Fruit fly (Drosophila melanogaster) whole organism, pupa: ENCODE data around the gene Cpr76Bb.

Experiments used
- CG13204 ChIP-seq: fragments of 200-800 bp; sonication (Bioruptor generic); optimal IDR thresholded peaks from 2 replicates; lab custom pipeline; 2018; ENCODE audit warnings: missing biosample characterization, mild to moderate bottlenecking, missing genetic modification characterization, moderate library complexity
- CG17806 ChIP-seq: fragments of 200-800 bp; sonication (Bioruptor generic); optimal IDR thresholded peaks from 2 replicates; lab custom pipeline; 2018; ENCODE audit warnings: missing biosample characterization, mild to moderate bottlenecking, missing genetic modification characterization, moderate library complexity
- CG34367 ChIP-seq: fragments of 200-800 bp; sonication (Bioruptor generic); optimal IDR thresholded peaks from 2 replicates; lab custom pipeline; 2018; ENCODE audit warnings: missing biosample characterization, mild to moderate bottlenecking, missing genetic modification characterization
- CG4496 ChIP-seq: fragments of 200-800 bp; sonication (Bioruptor generic); IDR thresholded peaks from 3 replicates; pipeline ENCODE4 v1.3.6; 2022; ENCODE audit warnings: missing biosample characterization, missing genetic modification characterization
- CG9948 ChIP-seq: fragments of 200-800 bp; sonication (Bioruptor generic); optimal IDR thresholded peaks from 2 replicates; lab custom pipeline; 2018; ENCODE audit warnings: missing biosample characterization, mild to moderate bottlenecking, missing genetic modification characterization, moderate library complexity
- D1 ChIP-seq: fragments of 200-800 bp; sonication (Bioruptor generic); optimal IDR thresholded peaks from 2 replicates; lab custom pipeline; 2018; ENCODE audit warnings: missing biosample characterization, mild to moderate bottlenecking, missing genetic modification characterization, moderate library complexity
- Ets98B ChIP-seq: fragments of 200-800 bp; sonication (Bioruptor generic); IDR thresholded peaks from 2 replicates; pipeline ENCODE4 v1.3.6; 2022; ENCODE audit warnings: missing biosample characterization, missing genetic modification characterization
- Pif1A ChIP-seq: fragments of 200-800 bp; sonication (Bioruptor generic); optimal IDR thresholded peaks from 3 replicates; lab custom pipeline; 2016; ENCODE audit warnings: missing biosample characterization, missing genetic modification characterization
- Pif1B ChIP-seq: fragments of 200-800 bp; sonication (Bioruptor generic); optimal IDR thresholded peaks from 3 replicates; lab custom pipeline; 2016; ENCODE audit warnings: missing biosample characterization, missing genetic modification characterization
- Snoo ChIP-seq: fragments of 200-800 bp; sonication (Bioruptor generic); optimal IDR thresholded peaks from 3 replicates; lab custom pipeline; 2017; ENCODE audit warnings: missing biosample characterization, mild to moderate bottlenecking, missing genetic modification characterization, inconsistent platforms
- gl ChIP-seq: fragments of 200-800 bp; sonication (Bioruptor generic); optimal IDR thresholded peaks from 2 replicates; lab custom pipeline; 2018; ENCODE audit warnings: missing biosample characterization, mild to moderate bottlenecking, missing genetic modification characterization

DNA sequence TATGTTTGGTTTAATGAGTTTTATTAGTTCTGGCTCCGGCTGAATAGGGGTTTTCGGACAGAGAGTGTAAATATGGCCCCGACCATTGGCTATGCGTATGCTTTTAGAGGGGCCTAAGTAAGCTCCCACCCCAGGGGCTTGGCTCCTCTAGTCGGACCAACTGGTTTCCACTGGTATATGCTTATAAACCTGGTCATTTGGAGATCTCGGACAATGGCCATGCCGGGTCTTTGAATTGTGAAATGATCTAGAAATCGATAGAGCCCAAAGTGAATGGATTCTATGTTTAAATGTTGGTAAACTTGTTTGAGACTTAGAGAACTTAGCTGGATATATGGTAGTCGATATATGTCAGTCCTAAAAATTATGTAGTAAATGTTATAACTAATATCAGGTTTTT lies 39.2 kb downstream of the Cpr76Bb start:
- TF ChIP-seq CG17806 (tag; lab: Kevin White, UChicago) (no peak), CG9948 (tag; lab: Kevin White, UChicago) (no peak), CG4496 (GFP tag; lab: Robert Waterston, UW) (no peak), Pif1B (GFP tag; lab: Kevin White, UChicago) (no peak), Pif1A (GFP tag; lab: Kevin White, UChicago) (no peak), gl (tag; lab: Kevin White, UChicago) (no peak), Ets98B (no peak), D1 (no peak), CG34367 (tag; lab: Kevin White, UChicago) (no peak), CG13204 (GFP tag; lab: Kevin White, UChicago) (no peak), Snoo (tag; lab: Kevin White, UChicago) (no peak)
